Worm (Caenorhabditis elegans): ENCODE measurements around the gene arrd-7.

arrd-7 gene

ce11 chrII:12049281-12049680 lies 13.1 kb downstream of the arrd-7 start, which contains the start of gene nadk-2:
Gene nadk-2 (plus strand): TSS chrII:12049581.
- TF ChIP-seq elt-1 (tag; optimal IDR thresholded peaks at IDR 0.05) (no peak), nhr-12 (tag; optimal IDR thresholded peaks at IDR 0.05) (no peak), ZK546.5 (tag; optimal IDR thresholded peaks at IDR 0.05) (no peak), fos-1 (tag; optimal IDR thresholded peaks at IDR 0.05) (no peak), peb-1 (tag; optimal IDR thresholded peaks at IDR 0.05) (no peak), unc-62 (GFP tag; optimal IDR thresholded peaks at IDR 0.05) (no peak), F13H6.1 (tag; optimal IDR thresholded peaks at IDR 0.05) (no peak), elt-3 (tag; optimal IDR thresholded peaks at IDR 0.05) (no peak), ceh-16 (tag; optimal IDR thresholded peaks at IDR 0.05) (no peak), ceh-82 (tag; optimal IDR thresholded peaks at IDR 0.05) (no peak)

- TF ChIP-seq crh-2 (tag; optimal IDR thresholded peaks at IDR 0.05) (peak; percentile 58), nhr-129 (tag; optimal IDR thresholded peaks at IDR 0.05) (peak; percentile 64), elt-3 (tag; optimal IDR thresholded peaks at IDR 0.05) (no peak), nhr-6 (tag; optimal IDR thresholded peaks at IDR 0.05) (no peak), lin-11 (tag; optimal IDR thresholded peaks at IDR 0.05) (peak; percentile 13), gmeb-1 (tag; optimal IDR thresholded peaks at IDR 0.05) (peak; percentile 33), snpc-4 (tag; optimal IDR thresholded peaks at IDR 0.05) (no peak), mbf-1 (tag; optimal IDR thresholded peaks at IDR 0.05) (no peak), sma-3 (GFP tag; optimal IDR thresholded peaks at IDR 0.05) (peak; percentile 64), elt-1 (tag; optimal IDR thresholded peaks at IDR 0.05) (no peak), ceh-16 (tag; optimal IDR thresholded peaks at IDR 0.05) (no peak), peb-1 (tag; optimal IDR thresholded peaks at IDR 0.05) (no peak), ama-1 (optimal IDR thresholded peaks at IDR 0.05) (peak; percentile 25), nhr-10 (tag; optimal IDR thresholded peaks at IDR 0.05) (no peak), sma-9 (GFP tag; optimal IDR thresholded peaks at IDR 0.05) (peak; percentile 52), sma-9 (tag; optimal IDR thresholded peaks at IDR 0.05) (no peak), alr-1 (tag; optimal IDR thresholded peaks at IDR 0.05) (no peak), ztf-4 (tag; optimal IDR thresholded peaks at IDR 0.05) (no peak), lin-13 (GFP tag; optimal IDR thresholded peaks at IDR 0.05) (peak; percentile 39), lin-39 (tag; optimal IDR thresholded peaks at IDR 0.05) (no peak), dmd-4 (tag; optimal IDR thresholded peaks at IDR 0.05) (no peak), nhr-77 (tag; optimal IDR thresholded peaks at IDR 0.05) (no peak), zag-1 (tag; optimal IDR thresholded peaks at IDR 0.05) (no peak), nhr-237 (tag; optimal IDR thresholded peaks at IDR 0.05) (no peak), unc-39 (tag; optimal IDR thresholded peaks at IDR 0.05) (no peak), R02D3.7 (tag; optimal IDR thresholded peaks at IDR 0.05) (no peak), aly-2 (tag; optimal IDR thresholded peaks at IDR 0.05) (no peak), F13H6.1 (tag; optimal IDR thresholded peaks at IDR 0.05) (peak; percentile 83), unc-55 (GFP tag; optimal IDR thresholded peaks at IDR 0.05) (peak; percentile 65), fos-1 (tag; optimal IDR thresholded peaks at IDR 0.05) (peak; percentile 33), ZK546.5 (tag; optimal IDR thresholded peaks at IDR 0.05) (no peak), blmp-1 (tag; optimal IDR thresholded peaks at IDR 0.05; ENCODE audit: insufficient read depth) (no peak), ceh-82 (tag; optimal IDR thresholded peaks at IDR 0.05) (no peak), nhr-12 (tag; optimal IDR thresholded peaks at IDR 0.05) (no peak), egl-27 (tag; optimal IDR thresholded peaks at IDR 0.05) (no peak), nhr-11 (tag; optimal IDR thresholded peaks at IDR 0.05) (no peak), nhr-23 (tag; optimal IDR thresholded peaks at IDR 0.05) (no peak), nhr-25 (tag; optimal IDR thresholded peaks at IDR 0.05) (peak; percentile 62), lsy-2 (tag; optimal IDR thresholded peaks at IDR 0.05) (peak; percentile 50 to 64), ztf-11 (tag; optimal IDR thresholded peaks at IDR 0.05) (no peak), skn-1 (tag; optimal IDR thresholded peaks at IDR 0.05) (no peak), ztf-1 (GFP tag; conservative IDR thresholded peaks at IDR 0.05) (no peak), nhr-21 (tag; optimal IDR thresholded peaks at IDR 0.05) (peak; percentile 26), Y55F3AM.14 (GFP tag; optimal IDR thresholded peaks at IDR 0.05) (no peak), mdl-1 (tag; optimal IDR thresholded peaks at IDR 0.05) (no peak), sem-4 (tag; optimal IDR thresholded peaks at IDR 0.05) (no peak), unc-62 (GFP tag; optimal IDR thresholded peaks at IDR 0.05) (no peak), C34F6.9 (tag; optimal IDR thresholded peaks at IDR 0.05) (peak; percentile 71)
Observed at ce11 chrII:12042108-12042960, 20.1 kb downstream of the arrd-7 start, which contains the start of gene ippk-1. Gene ippk-1 (plus strand): TSS chrII:12042910.

Measured in whole organism, L2 larva.